Worm (Caenorhabditis elegans) whole organism, midembryonic: ENCODE results near the gene oxy-4.

Experiments used
- T22C8.4 ChIP-seq: fragments of 200-800 bp; sonication (Bioruptor generic); IDR thresholded peaks from 2 replicates; pipeline ENCODE4 v1.3.6; 2022; ENCODE audit warnings: missing genetic modification characterization, missing compliant biosample characterization
- cog-1 ChIP-seq: sonication (generic microtip); optimal IDR thresholded peaks from 2 replicates; lab custom pipeline; 2016; ENCODE audit warnings: missing genetic modification characterization, missing compliant biosample characterization
- flt-1 ChIP-seq: fragments of 200-800 bp; sonication (Bioruptor generic); IDR thresholded peaks from 2 replicates; pipeline ENCODE4 v1.3.6; 2022; ENCODE audit warnings: missing genetic modification characterization, missing compliant biosample characterization
- klf-2 ChIP-seq: fragments of 200-800 bp; sonication (Bioruptor generic); conservative IDR thresholded peaks from 2 replicates; pipeline ENCODE4 v1.3.6; 2022; ENCODE audit warnings: missing genetic modification reagents, missing genetic modification characterization, missing compliant biosample characterization
- med-1 ChIP-seq: sonication (generic microtip); optimal IDR thresholded peaks from 2 replicates; lab custom pipeline; 2017; ENCODE audit warnings: missing genetic modification characterization, mild to moderate bottlenecking, missing compliant biosample characterization, antibody characterized with exemption, missing genetic modification reagents; ENCODE audit not compliant: insufficient read depth
- ref-1 ChIP-seq: fragments of 200-800 bp; sonication (Bioruptor generic); conservative IDR thresholded peaks from 2 replicates; pipeline ENCODE4 v1.3.6; 2022; ENCODE audit warnings: missing genetic modification reagents, missing genetic modification characterization, missing compliant biosample characterization
- tab-1 ChIP-seq: fragments of 200-800 bp; sonication (Bioruptor generic); IDR thresholded peaks from 2 replicates; pipeline ENCODE4 v1.3.6; 2022; ENCODE audit warnings: missing genetic modification characterization, missing compliant biosample characterization
- ztf-23 ChIP-seq: fragments of 200-800 bp; sonication (Bioruptor generic); IDR thresholded peaks from 2 replicates; pipeline ENCODE4 v1.3.6; 2022; ENCODE audit warnings: missing genetic modification reagents, missing genetic modification characterization, missing compliant biosample characterization
- ztf-29 ChIP-seq: fragments of 200-800 bp; sonication (Bioruptor generic); IDR thresholded peaks from 2 replicates; pipeline ENCODE4 v1.3.6; 2022; ENCODE audit warnings: missing genetic modification reagents, missing genetic modification characterization, missing compliant biosample characterization

DNA sequence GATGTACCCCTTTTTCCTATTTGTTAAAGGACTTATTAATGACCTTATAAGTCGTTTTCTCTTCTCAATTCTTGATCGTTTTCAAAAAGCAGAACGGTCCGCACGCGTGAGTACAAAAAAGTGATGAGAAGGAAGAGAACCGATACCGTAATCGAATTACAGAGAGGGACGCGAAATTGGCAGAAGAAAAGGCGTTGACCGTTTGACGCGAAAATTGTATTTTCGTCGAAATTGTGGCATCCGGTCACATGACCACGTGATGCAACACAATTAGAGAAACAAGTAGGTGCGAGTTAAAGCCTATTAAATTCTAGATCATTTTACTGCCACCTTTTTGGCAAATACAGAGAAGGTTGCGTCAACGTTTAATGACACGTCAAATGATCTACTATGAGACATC lies 14.4 kb downstream of the oxy-4 start:
- TF ChIP-seq ref-1 (GFP tag; lab: Robert Waterston, UW), result no peak
- no peak for TF ChIP-seq tab-1 (GFP tag; lab: Robert Waterston, UW)
- TF ChIP-seq T22C8.4 (GFP tag; lab: Robert Waterston, UW), result no peak
- no peak for TF ChIP-seq ztf-23 (GFP tag; lab: Robert Waterston, UW)
- TF ChIP-seq med-1 (GFP tag; lab: Kevin White, UChicago), result no peak
- TF ChIP-seq ztf-29 (GFP tag; lab: Robert Waterston, UW), result no peak
- no peak for TF ChIP-seq cog-1 (tag; lab: Kevin White, UChicago)
- no peak for TF ChIP-seq flt-1
- TF ChIP-seq klf-2 (GFP tag; lab: Robert Waterston, UW), result no peak
